Fruit fly (Drosophila melanogaster): ENCODE measurements around the gene Pomp.

The Pomp gene

DNA sequence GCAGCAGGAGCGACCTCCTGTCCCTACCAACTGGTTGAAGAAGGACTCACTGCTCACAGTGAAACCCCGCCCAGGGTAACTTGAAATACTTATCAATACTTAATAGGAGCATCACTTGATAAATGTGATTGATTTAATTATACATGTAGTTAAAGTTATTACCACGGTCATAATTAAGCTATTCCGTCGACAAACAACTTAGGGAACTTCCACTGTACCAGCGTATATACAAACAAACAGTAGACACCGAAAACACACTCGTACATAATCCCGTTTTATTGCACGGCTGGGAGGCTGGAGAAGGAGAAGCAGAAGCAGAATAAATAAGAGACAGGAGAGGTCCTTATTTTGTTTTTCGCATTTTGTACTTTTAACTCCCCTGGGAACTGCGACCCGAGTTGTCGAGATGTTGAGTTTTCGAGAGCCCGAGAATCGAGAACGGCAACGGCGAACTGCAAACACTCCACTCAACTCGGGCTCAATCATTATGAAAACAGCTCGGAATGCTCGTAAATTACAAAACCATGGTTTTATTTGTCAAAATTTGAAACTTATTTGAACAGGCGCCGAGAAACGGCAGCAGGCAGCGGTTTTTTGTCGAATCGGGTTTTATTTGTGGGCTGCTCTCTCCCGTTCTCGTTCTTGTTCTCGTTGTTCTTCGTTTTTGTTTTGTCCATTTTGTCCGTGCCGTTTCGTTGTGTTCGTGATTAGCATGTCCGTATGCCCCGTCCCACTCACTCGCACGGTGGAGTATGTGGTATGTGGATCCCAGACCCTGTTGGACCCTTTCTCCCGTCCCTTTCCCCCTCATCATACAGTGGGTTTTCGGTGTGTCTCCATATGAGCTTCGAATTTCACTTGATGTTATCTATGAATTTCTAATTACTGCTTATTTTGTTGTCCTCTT is 12.8 kb downstream of the Pomp start (continued):
- TF ChIP-seq CG15011 (GFP tag; optimal IDR thresholded peaks at IDR 0.05): peak; percentile 70
- TF ChIP-seq NC2β (GFP tag; optimal IDR thresholded peaks at IDR 0.05): peak; percentile 63
- peak; percentile 65 for TF ChIP-seq CG17385 (GFP tag; optimal IDR thresholded peaks at IDR 0.05)
- TF ChIP-seq salm (tag; optimal IDR thresholded peaks at IDR 0.05): no peak
- TF ChIP-seq ham (GFP tag; IDR thresholded peaks at IDR 0.05): no peak
- no peak for TF ChIP-seq Doc2 (GFP tag; IDR thresholded peaks at IDR 0.05)
- TF ChIP-seq CG14860 (GFP tag; IDR thresholded peaks at IDR 0.05; ENCODE audit: partially characterized antibody): no peak
- peak; percentile 78 for TF ChIP-seq CG11456 (GFP tag; IDR thresholded peaks at IDR 0.05)
- TF ChIP-seq CG15696 (tag; optimal IDR thresholded peaks at IDR 0.05): peak; percentile 65
- TF ChIP-seq CG7271 (tag; optimal IDR thresholded peaks at IDR 0.05): no peak
- TF ChIP-seq dm (GFP tag; optimal IDR thresholded peaks at IDR 0.05): peak; percentile 23
- TF ChIP-seq H15 (GFP tag; IDR thresholded peaks at IDR 0.05): peak; percentile 63; the same call in 2 of the 3 replicates
- TF ChIP-seq Oaz (GFP tag; IDR thresholded peaks at IDR 0.05): peak; percentile 68
- TF ChIP-seq CG3726 (GFP tag; IDR thresholded peaks at IDR 0.05): 0 out of 3 replicates have a peak, but pooled peaks have one; percentile 33
- peak; percentile 88 for TF ChIP-seq gro (GFP tag; optimal IDR thresholded peaks at IDR 0.05)
- peak; percentile 46 for TF ChIP-seq CG17568 (GFP tag; optimal IDR thresholded peaks at IDR 0.05)
- peak; percentile 80 for TF ChIP-seq HLH54F (GFP tag; optimal IDR thresholded peaks at IDR 0.05)
- TF ChIP-seq CG2116 (GFP tag; optimal IDR thresholded peaks at IDR 0.05): peak; percentile 26
- TF ChIP-seq Ptx1 (GFP tag; IDR thresholded peaks at IDR 0.05): peak; percentile 73
- 0 out of 2 replicates have a peak, but pooled peaks have one; percentile 21 for TF ChIP-seq wor (GFP tag; IDR thresholded peaks at IDR 0.05)
- peak; percentile 82 for TF ChIP-seq Xrp1 (GFP tag; IDR thresholded peaks at IDR 0.05)
- TF ChIP-seq fd64A (GFP tag; optimal IDR thresholded peaks at IDR 0.05): no peak
- peak; percentile 58; the same call in 1 of the 3 replicates for TF ChIP-seq CG6175 (GFP tag; IDR thresholded peaks at IDR 0.05)
- peak; percentile 38 for TF ChIP-seq CG10462 (GFP tag; optimal IDR thresholded peaks at IDR 0.05)
- TF ChIP-seq Bgb (GFP tag; IDR thresholded peaks at IDR 0.05; ENCODE audit: partially characterized antibody): no peak
- peak; percentile 83 for TF ChIP-seq ranshi (GFP tag; IDR thresholded peaks at IDR 0.05)
- TF ChIP-seq Usf (GFP tag; optimal IDR thresholded peaks at IDR 0.05): peak; percentile 25
- peak; percentile 62 for TF ChIP-seq CG10366 (GFP tag; IDR thresholded peaks at IDR 0.05)
- no peak; the same call in 1 of the 2 replicates for TF ChIP-seq CG9215 (GFP tag; IDR thresholded peaks at IDR 0.05)
- no peak for TF ChIP-seq dan (GFP tag; IDR thresholded peaks at IDR 0.05)
- peak; percentile 8; the same call in 1 of the 3 replicates for TF ChIP-seq CG34224 (GFP tag; IDR thresholded peaks at IDR 0.05; ENCODE audit: partially characterized antibody)
- TF ChIP-seq HLH3B (GFP tag; IDR thresholded peaks at IDR 0.05): peak; percentile 68
- TF ChIP-seq B-H1 (GFP tag; IDR thresholded peaks at IDR 0.05): no peak
- peak; percentile 83 for TF ChIP-seq her (GFP tag; optimal IDR thresholded peaks at IDR 0.05)
- TF ChIP-seq luna (GFP tag; optimal IDR thresholded peaks at IDR 0.05): peak; percentile 62
- peak; percentile 71; the same call in 1 of the 3 replicates for TF ChIP-seq gce (GFP tag; IDR thresholded peaks at IDR 0.05)
- no peak for TF ChIP-seq amos (GFP tag; IDR thresholded peaks at IDR 0.05; ENCODE audit: partially characterized antibody)
- peak; percentile 88 for TF ChIP-seq Fer1 (GFP tag; optimal IDR thresholded peaks at IDR 0.05)
- no peak for TF ChIP-seq CG16813 (GFP tag; IDR thresholded peaks at IDR 0.05; ENCODE audit: partially characterized antibody)
- TF ChIP-seq Xbp1 (GFP tag; optimal IDR thresholded peaks at IDR 0.05): peak; percentile 70
- TF ChIP-seq CG4854 (GFP tag; optimal IDR thresholded peaks at IDR 0.05): peak; percentile 63
- peak; percentile 77 for TF ChIP-seq CG12391 (tag; optimal IDR thresholded peaks at IDR 0.05)
- peak; percentile 61 for TF ChIP-seq klu (GFP tag; IDR thresholded peaks at IDR 0.05)
- no peak for TF ChIP-seq CG3065 (GFP tag; optimal IDR thresholded peaks at IDR 0.05)
- TF ChIP-seq Rfx (GFP tag; IDR thresholded peaks at IDR 0.05): peak; percentile 87
- peak; percentile 21 for TF ChIP-seq MESR4 (GFP tag; optimal IDR thresholded peaks at IDR 0.05)
- TF ChIP-seq rib (GFP tag; IDR thresholded peaks at IDR 0.05): peak; percentile 75
- TF ChIP-seq pros (GFP tag; optimal IDR thresholded peaks at IDR 0.05): peak; percentile 68
- TF ChIP-seq NFAT (GFP tag; IDR thresholded peaks at IDR 0.05): peak; percentile 73
